Worm (Caenorhabditis elegans) whole organism, mixed stage, embryonic: ENCODE data around the gene math-15.

Experiments
- blmp-1 ChIP-seq: fragments of 150-350 bp; optimal IDR thresholded peaks from 2 replicates; lab custom pipeline; 2014; ENCODE audit warnings: missing biosample characterization, missing genetic modification characterization
- ces-1 ChIP-seq: fragments of 150-350 bp; optimal IDR thresholded peaks from 2 replicates; lab custom pipeline; 2014; ENCODE audit warnings: missing biosample characterization, missing genetic modification reagents, missing genetic modification characterization
- mep-1 ChIP-seq: fragments of 150-350 bp; optimal IDR thresholded peaks from 2 replicates; lab custom pipeline; 2017; ENCODE audit warnings: missing biosample characterization, missing genetic modification reagents, missing genetic modification characterization, inconsistent platforms
- nhr-12 ChIP-seq: fragments of 150-350 bp; optimal IDR thresholded peaks from 2 replicates; lab custom pipeline; 2014; ENCODE audit warnings: missing biosample characterization, missing genetic modification characterization
- nhr-237 ChIP-seq: fragments of 150-350 bp; optimal IDR thresholded peaks from 2 replicates; lab custom pipeline; 2014; ENCODE audit warnings: missing biosample characterization, missing genetic modification characterization
- pha-4 ChIP-seq: fragments of 150-350 bp; optimal IDR thresholded peaks from 2 replicates; lab custom pipeline; 2018; ENCODE audit warnings: missing biosample characterization, missing genetic modification reagents, missing genetic modification characterization
- unc-62 ChIP-seq: fragments of 150-350 bp; optimal IDR thresholded peaks from 2 replicates; lab custom pipeline; 2014; ENCODE audit warnings: missing biosample characterization, missing genetic modification reagents, missing genetic modification characterization

ce11 chrII:1850299-1850698 is 15.9 kb upstream of the math-15 start, which contains the start of gene fbxb-96:
- no peak for TF ChIP-seq pha-4 (tag; lab: Kevin White, UChicago)
- no peak for TF ChIP-seq unc-62 (GFP tag; lab: Kevin White, UChicago)
- no peak for TF ChIP-seq blmp-1 (tag; lab: Kevin White, UChicago)
- TF ChIP-seq ces-1 (GFP tag; lab: Kevin White, UChicago), result no peak
- TF ChIP-seq nhr-237 (tag; lab: Kevin White, UChicago), result no peak
- TF ChIP-seq mep-1, result no peak
- no peak for TF ChIP-seq nhr-12 (tag; lab: Kevin White, UChicago)
